Worm (Caenorhabditis elegans) whole organism, midembryonic: ENCODE results near the gene vab-2.

ENCODE experiments used
- T22C8.4 ChIP-seq: fragments of 200-800 bp; sonication (Bioruptor generic); IDR thresholded peaks from 2 replicates; pipeline ENCODE4 v1.3.6; 2022; ENCODE audit warnings: missing genetic modification characterization, missing compliant biosample characterization
- flt-1 ChIP-seq: fragments of 200-800 bp; sonication (Bioruptor generic); IDR thresholded peaks from 2 replicates; pipeline ENCODE4 v1.3.6; 2022; ENCODE audit warnings: missing genetic modification characterization, missing compliant biosample characterization
- ztf-23 ChIP-seq: fragments of 200-800 bp; sonication (Bioruptor generic); IDR thresholded peaks from 2 replicates; pipeline ENCODE4 v1.3.6; 2022; ENCODE audit warnings: missing genetic modification reagents, missing genetic modification characterization, missing compliant biosample characterization

DNA sequence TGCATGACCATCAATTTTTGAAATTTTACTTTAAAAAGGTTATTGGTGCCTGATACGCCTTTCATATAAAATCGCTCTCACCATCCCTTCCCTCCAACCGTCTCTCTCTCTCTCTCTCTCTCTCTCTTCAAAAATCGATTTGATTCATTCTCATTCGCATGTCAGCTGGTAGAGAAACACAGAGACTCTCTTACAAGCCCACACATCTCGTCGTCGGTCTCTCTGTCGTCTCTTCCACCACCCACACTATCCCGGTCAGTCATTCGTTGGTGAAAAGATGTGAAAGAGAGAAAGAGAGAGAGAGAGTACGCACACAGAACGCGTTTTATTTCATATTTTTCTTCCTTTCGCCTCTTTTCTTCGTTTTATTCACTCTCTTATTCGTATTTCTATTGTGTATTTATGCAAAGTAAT is 24.2 kb downstream of the vab-2 start:
- TF ChIP-seq ztf-23 (GFP tag; lab: Robert Waterston, UW): no peak
- TF ChIP-seq T22C8.4 (GFP tag; lab: Robert Waterston, UW): peak; percentile 85
- 0 out of 2 replicates have a peak, but pooled peaks have one; percentile 47 for TF ChIP-seq flt-1
